Fruit fly (Drosophila melanogaster): Measurements from ENCODE around the gene CG2100.

CG2100 gene

dm6 chr3R:5778731-5779593, 42.8 kb upstream of the CG2100 start, which contains the start of gene jagn (continued):
- peak; percentile 75 for TF ChIP-seq rgr (GFP tag; optimal IDR thresholded peaks at IDR 0.05)
- TF ChIP-seq pan (optimal IDR thresholded peaks at IDR 0.05): no peak
- peak; percentile 57 for TF ChIP-seq sage (GFP tag; optimal IDR thresholded peaks at IDR 0.05)
- TF ChIP-seq CrebA (GFP tag; optimal IDR thresholded peaks at IDR 0.05; ENCODE audit: borderline replicate concordance): no peak
- no peak for TF ChIP-seq Hnf4 (GFP tag; optimal IDR thresholded peaks at IDR 0.05)
- peak; percentile 63 for TF ChIP-seq dsf (GFP tag; optimal IDR thresholded peaks at IDR 0.05; ENCODE audit: borderline replicate concordance)
- TF ChIP-seq ey (GFP tag; optimal IDR thresholded peaks at IDR 0.05): peak; percentile 51

dm6 chr3R:5772433-5772832, 36.3 kb upstream of the CG2100 start:
- TF ChIP-seq dsf (GFP tag; optimal IDR thresholded peaks at IDR 0.05; ENCODE audit: borderline replicate concordance) (no peak), dmrt93B (GFP tag; optimal IDR thresholded peaks at IDR 0.05) (no peak), usp (GFP tag; optimal IDR thresholded peaks at IDR 0.05) (no peak), Hnf4 (GFP tag; optimal IDR thresholded peaks at IDR 0.05) (no peak), dl (GFP tag; optimal IDR thresholded peaks at IDR 0.05; ENCODE audit: insufficient read depth in 1 of 2, partially characterized antibody in 2 of 2) (no peak), brk (GFP tag; optimal IDR thresholded peaks at IDR 0.05) (no peak), Myc (optimal IDR thresholded peaks at IDR 0.05) (no peak), Rel (GFP tag; optimal IDR thresholded peaks at IDR 0.05) (no peak), Rel (tag; optimal IDR thresholded peaks at IDR 0.05) (no peak), pan (optimal IDR thresholded peaks at IDR 0.05) (no peak), lola (GFP tag; optimal IDR thresholded peaks at IDR 0.05) (no peak), sage (GFP tag; optimal IDR thresholded peaks at IDR 0.05) (no peak), CG9705 (GFP tag; optimal IDR thresholded peaks at IDR 0.05) (no peak), woc (GFP tag; optimal IDR thresholded peaks at IDR 0.05) (no peak), N (GFP tag; optimal IDR thresholded peaks at IDR 0.05) (no peak), Hr83 (GFP tag; optimal IDR thresholded peaks at IDR 0.05; ENCODE audit: poor library complexity, severe bottlenecking) (no peak), Sp1 (GFP tag; optimal IDR thresholded peaks at IDR 0.05) (no peak)

- no peak for TF ChIP-seq Hr83 (GFP tag; optimal IDR thresholded peaks at IDR 0.05; ENCODE audit: poor library complexity, severe bottlenecking)
- no peak for TF ChIP-seq Mio (GFP tag; optimal IDR thresholded peaks at IDR 0.05)
- TF ChIP-seq jim (GFP tag; optimal IDR thresholded peaks at IDR 0.05): no peak
- no peak for TF ChIP-seq rgr (GFP tag; optimal IDR thresholded peaks at IDR 0.05)
- no peak for TF ChIP-seq OdsH (GFP tag; optimal IDR thresholded peaks at IDR 0.05)
- no peak for TF ChIP-seq Abd-B (GFP tag; optimal IDR thresholded peaks at IDR 0.05)
- no peak for TF ChIP-seq Dfd (GFP tag; optimal IDR thresholded peaks at IDR 0.05)
- no peak for TF ChIP-seq Rel (GFP tag; optimal IDR thresholded peaks at IDR 0.05)
- no peak for TF ChIP-seq Rel (tag; optimal IDR thresholded peaks at IDR 0.05)
- TF ChIP-seq usp (GFP tag; optimal IDR thresholded peaks at IDR 0.05): no peak
- TF ChIP-seq HLH106 (tag; optimal IDR thresholded peaks at IDR 0.05): no peak
- no peak for TF ChIP-seq CG32264 (GFP tag; optimal IDR thresholded peaks at IDR 0.05)
- TF ChIP-seq Jra (GFP tag; optimal IDR thresholded peaks at IDR 0.05): no peak
Observed at dm6 chr3R:5771614-5772202, 35.6 kb upstream of the CG2100 start.

dm6 chr3R:5760980-5761379, 24.8 kb upstream of the CG2100 start:
- no peak for TF ChIP-seq brk (GFP tag; optimal IDR thresholded peaks at IDR 0.05)
- TF ChIP-seq Dif (GFP tag; optimal IDR thresholded peaks at IDR 0.05; ENCODE audit: partially characterized antibody): no peak

- TF ChIP-seq ey (GFP tag; optimal IDR thresholded peaks at IDR 0.05): peak; percentile 25
- peak; percentile 59 for TF ChIP-seq HLH106 (tag; optimal IDR thresholded peaks at IDR 0.05)
- TF ChIP-seq OdsH (GFP tag; optimal IDR thresholded peaks at IDR 0.05): peak; percentile 18
- peak; percentile 55 for TF ChIP-seq Jra (GFP tag; optimal IDR thresholded peaks at IDR 0.05)
- peak; percentile 5 for TF ChIP-seq CG9705 (GFP tag; optimal IDR thresholded peaks at IDR 0.05)
- no peak for TF ChIP-seq Dif (GFP tag; optimal IDR thresholded peaks at IDR 0.05; ENCODE audit: partially characterized antibody)
- TF ChIP-seq Hr83 (GFP tag; optimal IDR thresholded peaks at IDR 0.05; ENCODE audit: poor library complexity, severe bottlenecking): peak; percentile 85
- no peak for TF ChIP-seq dl (GFP tag; optimal IDR thresholded peaks at IDR 0.05; ENCODE audit: insufficient read depth in 1 of 2, partially characterized antibody in 2 of 2)
Observed at dm6 chr3R:5758624-5759209, 22.6 kb upstream of the CG2100 start, which contains the start of gene Sec8. Sec8 (minus strand) TSS chr3R:5758997.

Measured in whole organism, wandering third instar larva.